Fruit fly (Drosophila melanogaster) whole organism, embryonic: ENCODE measurements around the gene Cda5.

ENCODE experiments used
- BtbVII ChIP-seq: fragments of 200-800 bp; sonication (Bioruptor generic); optimal IDR thresholded peaks from 3 replicates; lab custom pipeline; 2017; ENCODE audit warnings: missing biosample characterization, mild to moderate bottlenecking, missing genetic modification characterization
- CG11560 ChIP-seq: fragments of 200-800 bp; sonication (Bioruptor generic); IDR thresholded peaks from 3 replicates; pipeline ENCODE4 v1.3.6; 2022; ENCODE audit warnings: missing biosample characterization, missing genetic modification characterization
- CG11696 ChIP-seq: fragments of 200-800 bp; sonication (Bioruptor generic); IDR thresholded peaks from 2 replicates; pipeline ENCODE4 v1.3.6; 2022; ENCODE audit warnings: missing biosample characterization, missing genetic modification characterization
- CG12299 ChIP-seq: fragments of 200-800 bp; sonication (Bioruptor generic); optimal IDR thresholded peaks from 2 replicates; lab custom pipeline; 2018; ENCODE audit warnings: missing biosample characterization, mild to moderate bottlenecking, missing genetic modification characterization
- CG1233 ChIP-seq: fragments of 200-800 bp; sonication (Bioruptor generic); optimal IDR thresholded peaks from 4 replicates; lab custom pipeline; 2018; ENCODE audit warnings: missing biosample characterization, mild to moderate bottlenecking, missing genetic modification characterization
- CG12769 ChIP-seq: fragments of 200-800 bp; sonication (Bioruptor generic); optimal IDR thresholded peaks from 2 replicates; lab custom pipeline; 2019; ENCODE audit warnings: missing biosample characterization, mild to moderate bottlenecking, missing genetic modification characterization, moderate library complexity
- CG13624 ChIP-seq: fragments of 200-800 bp; sonication (Bioruptor generic); optimal IDR thresholded peaks from 2 replicates; lab custom pipeline; 2016; ENCODE audit warnings: missing biosample characterization, missing genetic modification characterization
- CG16863 ChIP-seq: fragments of 200-800 bp; sonication (Bioruptor generic); optimal IDR thresholded peaks from 3 replicates; lab custom pipeline; 2016; ENCODE audit warnings: missing biosample characterization, missing genetic modification characterization
- CG18764 ChIP-seq: fragments of 200-800 bp; sonication (Bioruptor generic); optimal IDR thresholded peaks from 3 replicates; lab custom pipeline; 2016; ENCODE audit warnings: missing biosample characterization, missing genetic modification characterization
- CG2199 ChIP-seq: fragments of 200-800 bp; sonication (Bioruptor generic); IDR thresholded peaks from 3 replicates; pipeline ENCODE4 v1.3.6; 2022; ENCODE audit warnings: missing biosample characterization, missing genetic modification characterization
- CG30431 ChIP-seq: fragments of 200-800 bp; sonication (Bioruptor generic); optimal IDR thresholded peaks from 2 replicates; lab custom pipeline; 2017; ENCODE audit warnings: missing biosample characterization, missing genetic modification characterization
- CG3281 ChIP-seq: fragments of 200-800 bp; sonication (Bioruptor generic); optimal IDR thresholded peaks from 3 replicates; lab custom pipeline; 2017; ENCODE audit warnings: missing biosample characterization, mild to moderate bottlenecking, missing genetic modification characterization
- CG4282 ChIP-seq: fragments of 200-800 bp; sonication (Bioruptor generic); optimal IDR thresholded peaks from 2 replicates; lab custom pipeline; 2016; ENCODE audit warnings: missing biosample characterization, missing genetic modification characterization
- CG4328 ChIP-seq: fragments of 200-800 bp; sonication (Bioruptor generic); optimal IDR thresholded peaks from 3 replicates; lab custom pipeline; 2017; ENCODE audit warnings: missing biosample characterization, missing genetic modification reagents, missing genetic modification characterization
- CG43689 ChIP-seq: fragments of 200-800 bp; sonication (Bioruptor generic); IDR thresholded peaks from 2 replicates; pipeline ENCODE4 v1.3.6; 2022; ENCODE audit warnings: missing biosample characterization, missing genetic modification characterization
- CG6683 ChIP-seq: fragments of 200-800 bp; sonication (Bioruptor generic); optimal IDR thresholded peaks from 2 replicates; lab custom pipeline; 2017; ENCODE audit warnings: missing biosample characterization, mild to moderate bottlenecking, missing genetic modification characterization, missing genetic modification reagents
- CG8359 ChIP-seq: fragments of 200-800 bp; sonication (Bioruptor generic); optimal IDR thresholded peaks from 2 replicates; lab custom pipeline; 2017; ENCODE audit warnings: missing biosample characterization, mild to moderate bottlenecking, missing genetic modification characterization, borderline replicate concordance
- CG9727 ChIP-seq: fragments of 200-800 bp; sonication (Bioruptor generic); optimal IDR thresholded peaks from 3 replicates; lab custom pipeline; 2017; ENCODE audit warnings: missing biosample characterization, mild to moderate bottlenecking, missing genetic modification characterization
- CoRest ChIP-seq: fragments of 200-800 bp; sonication (Bioruptor generic); optimal IDR thresholded peaks from 3 replicates; lab custom pipeline; 2018; ENCODE audit warnings: missing biosample characterization, mild to moderate bottlenecking, missing genetic modification characterization, moderate library complexity
- Dip2 ChIP-seq: fragments of 200-800 bp; sonication (Bioruptor generic); IDR thresholded peaks from 2 replicates; pipeline ENCODE4 v1.3.6; 2022; ENCODE audit warnings: missing biosample characterization, missing genetic modification characterization
- Dll ChIP-seq: fragments of 200-800 bp; sonication (Bioruptor generic); IDR thresholded peaks from 4 replicates; pipeline ENCODE4 v1.3.6; 2022; ENCODE audit warnings: missing biosample characterization, missing genetic modification characterization; ENCODE audit not compliant: partially characterized antibody
- HLH4C ChIP-seq: fragments of 200-800 bp; sonication (Bioruptor generic); IDR thresholded peaks from 3 replicates; pipeline ENCODE4 v1.3.6; 2022; ENCODE audit warnings: missing biosample characterization, missing genetic modification characterization; ENCODE audit not compliant: partially characterized antibody
- Hmx ChIP-seq: fragments of 200-800 bp; sonication (Bioruptor generic); optimal IDR thresholded peaks from 2 replicates; lab custom pipeline; 2016; ENCODE audit warnings: missing biosample characterization, missing genetic modification characterization
- Hr39 ChIP-seq: fragments of >200 bp; optimal IDR thresholded peaks from 2 replicates; lab custom pipeline; 2017
- Mad ChIP-seq: fragments of 200-800 bp; sonication (Bioruptor generic); optimal IDR thresholded peaks from 2 replicates; lab custom pipeline; 2016; ENCODE audit warnings: missing biosample characterization, missing genetic modification characterization
- Myb ChIP-seq: fragments of 200-800 bp; sonication (Bioruptor generic); optimal IDR thresholded peaks from 2 replicates; lab custom pipeline; 2016; ENCODE audit warnings: missing biosample characterization, missing genetic modification characterization
- NC2α ChIP-seq: fragments of 200-800 bp; sonication (Bioruptor generic); optimal IDR thresholded peaks from 2 replicates; lab custom pipeline; 2016; ENCODE audit warnings: missing biosample characterization, missing genetic modification characterization
- Neu2 ChIP-seq: fragments of 200-800 bp; sonication (Bioruptor generic); optimal IDR thresholded peaks from 3 replicates; lab custom pipeline; 2016; ENCODE audit warnings: missing biosample characterization, missing genetic modification characterization, borderline replicate concordance
- PHDP ChIP-seq: fragments of 200-800 bp; sonication (Bioruptor generic); optimal IDR thresholded peaks from 3 replicates; lab custom pipeline; 2018; ENCODE audit warnings: missing biosample characterization, mild to moderate bottlenecking, missing genetic modification characterization, moderate library complexity
- Scr ChIP-seq: fragments of 200-800 bp; sonication (Bioruptor generic); IDR thresholded peaks from 2 replicates; pipeline ENCODE4 v1.3.6; 2022; ENCODE audit warnings: missing biosample characterization, missing genetic modification characterization; ENCODE audit not compliant: partially characterized antibody
- Six4 ChIP-seq: fragments of 200-800 bp; sonication (Bioruptor generic); optimal IDR thresholded peaks from 2 replicates; lab custom pipeline; 2016; ENCODE audit warnings: missing biosample characterization, missing genetic modification characterization
- Xbp1 ChIP-seq: fragments of 200-800 bp; sonication (Bioruptor generic); optimal IDR thresholded peaks from 3 replicates; lab custom pipeline; 2016; ENCODE audit warnings: missing biosample characterization, mild to moderate bottlenecking, missing genetic modification characterization
- bab2 ChIP-seq: fragments of 200-800 bp; sonication (Bioruptor generic); optimal IDR thresholded peaks from 2 replicates; lab custom pipeline; 2016; ENCODE audit warnings: missing biosample characterization, missing genetic modification characterization
- cg ChIP-seq: fragments of 200-800 bp; sonication (Bioruptor generic); optimal IDR thresholded peaks from 3 replicates; lab custom pipeline; 2019; ENCODE audit warnings: missing biosample characterization, mild to moderate bottlenecking, missing genetic modification characterization, moderate library complexity
- ci ChIP-seq: fragments of 200-800 bp; sonication (Bioruptor generic); IDR thresholded peaks from 3 replicates; pipeline ENCODE4 v1.3.6; 2022; ENCODE audit warnings: missing biosample characterization, missing genetic modification characterization
- eve ChIP-seq, 2 experiments: fragments of >200 bp; optimal IDR thresholded peaks; 2 replicates each; lab custom pipeline; 2017; ENCODE audit warnings: missing biosample characterization in 2 of 2, missing genetic modification characterization in 2 of 2
- fd64A ChIP-seq: fragments of 200-800 bp; sonication (Bioruptor generic); optimal IDR thresholded peaks from 3 replicates; lab custom pipeline; 2018; ENCODE audit warnings: missing biosample characterization, mild to moderate bottlenecking, missing genetic modification characterization
- hkb ChIP-seq, 2 experiments: fragments of 200-800 bp in 1 of 2; fragments of >200 bp in 1 of 2; sonication (Bioruptor generic) in 1 of 2; IDR thresholded peaks in 1 of 2; optimal IDR thresholded peaks in 1 of 2; 2 replicates each; pipeline versions ENCODE4 v1.3.6 to Lab custom; 2017 to 2022; ENCODE audit warnings: missing biosample characterization in 1 of 2, missing genetic modification characterization in 1 of 2
- hth ChIP-seq: fragments of >200 bp; optimal IDR thresholded peaks from 2 replicates; lab custom pipeline; 2017; ENCODE audit warnings: inconsistent platforms
- lab ChIP-seq: fragments of 200-800 bp; sonication (Bioruptor generic); optimal IDR thresholded peaks from 3 replicates; lab custom pipeline; 2017; ENCODE audit warnings: missing biosample characterization, missing genetic modification characterization, mild to moderate bottlenecking, moderate library complexity, missing genetic modification reagents
- lola ChIP-seq, 3 experiments: fragments of >200 bp in 2 of 3; fragments of 200-800 bp in 1 of 3; sonication (Bioruptor generic) in 1 of 3; optimal IDR thresholded peaks; 2 replicates each; lab custom pipeline; 2017 to 2019; ENCODE audit warnings: missing biosample characterization in 3 of 3, missing genetic modification characterization in 3 of 3, mild to moderate bottlenecking in 1 of 3, moderate library complexity in 1 of 3
- mam ChIP-seq: fragments of 200-800 bp; sonication (Bioruptor generic); optimal IDR thresholded peaks from 3 replicates; lab custom pipeline; 2016; ENCODE audit warnings: missing biosample characterization, missing genetic modification characterization
- pros ChIP-seq: fragments of 200-800 bp; sonication (Bioruptor generic); optimal IDR thresholded peaks from 3 replicates; lab custom pipeline; 2019; ENCODE audit warnings: missing biosample characterization, mild to moderate bottlenecking, missing genetic modification characterization, moderate library complexity
- rib ChIP-seq: fragments of 200-800 bp; sonication (Bioruptor generic); IDR thresholded peaks from 2 replicates; pipeline ENCODE4 v1.3.6; 2022; ENCODE audit warnings: missing biosample characterization, missing genetic modification characterization
- stwl ChIP-seq: fragments of 200-800 bp; sonication (Bioruptor generic); optimal IDR thresholded peaks from 3 replicates; lab custom pipeline; 2018; ENCODE audit warnings: missing biosample characterization, mild to moderate bottlenecking, missing genetic modification characterization, moderate library complexity
- tx ChIP-seq: fragments of 200-800 bp; sonication (Bioruptor generic); optimal IDR thresholded peaks from 2 replicates; lab custom pipeline; 2016; ENCODE audit warnings: missing biosample characterization, missing genetic modification characterization
- unc-4 ChIP-seq: fragments of 200-800 bp; sonication (Bioruptor generic); IDR thresholded peaks from 2 replicates; pipeline ENCODE4 v1.3.6; 2022; ENCODE audit warnings: missing biosample characterization, missing genetic modification characterization; ENCODE audit not compliant: partially characterized antibody
- usp ChIP-seq: fragments of >200 bp; optimal IDR thresholded peaks from 2 replicates; lab custom pipeline; 2017; ENCODE audit warnings: missing biosample characterization, missing genetic modification characterization

The Cda5 gene

dm6 chr2L:66369-67278 lies 1.4 kb upstream of the Cda5 start, which contains the start of gene dbr (continued):
- no peak for TF ChIP-seq Mad (GFP tag; lab: Kevin White, UChicago)
- no peak for TF ChIP-seq CG43689 (GFP tag; lab: Robert Waterston, UW)
- TF ChIP-seq Dip2: no peak
- no peak for TF ChIP-seq CG12299 (tag; lab: Kevin White, UChicago)
- TF ChIP-seq CG16863 (GFP tag; lab: Kevin White, UChicago): no peak
- no peak for TF ChIP-seq unc-4
- no peak for TF ChIP-seq hkb (optimal IDR thresholded peaks at IDR 0.05; lab: Kevin White, UChicago)
- no peak for TF ChIP-seq hkb (GFP tag; IDR thresholded peaks at IDR 0.05; lab: Robert Waterston, UW)
- peak; percentile 44 for TF ChIP-seq BtbVII (GFP tag; lab: Kevin White, UChicago)
- TF ChIP-seq Scr (GFP tag; lab: Robert Waterston, UW): no peak
- no peak for TF ChIP-seq usp (GFP tag; lab: Kevin White, UChicago)
- TF ChIP-seq tx (GFP tag; lab: Kevin White, UChicago): no peak
- TF ChIP-seq hth (lab: Kevin White, UChicago): no peak
- TF ChIP-seq CG4328: peak; percentile 33
- no peak for TF ChIP-seq CG3281 (GFP tag; lab: Kevin White, UChicago)
- no peak for TF ChIP-seq Hr39 (lab: Kevin White, UChicago)
- TF ChIP-seq CG11696 (GFP tag; lab: Robert Waterston, UW): no peak
- no peak for TF ChIP-seq CG8359
- TF ChIP-seq NC2α: no peak
- no peak for TF ChIP-seq bab2 (GFP tag; lab: Kevin White, UChicago)
- TF ChIP-seq lab: peak; percentile 64
- no peak for TF ChIP-seq Dll (GFP tag; lab: Robert Waterston, UW)
- TF ChIP-seq Neu2 (GFP tag; lab: Kevin White, UChicago): no peak
- TF ChIP-seq mam: no peak
- TF ChIP-seq cg: peak; percentile 100
- peak in 1 of 2 experiments; percentile 86 for TF ChIP-seq eve (GFP tag; optimal IDR thresholded peaks at IDR 0.05; lab: Kevin White, UChicago)
- TF ChIP-seq CG4282 (GFP tag; lab: Kevin White, UChicago): no peak
- TF ChIP-seq lola (GFP tag; optimal IDR thresholded peaks at IDR 0.05; lab: Kevin White, UChicago): peak in 1 of 3 experiments; percentile 20
- TF ChIP-seq Six4 (GFP tag; lab: Kevin White, UChicago): no peak
- no peak for TF ChIP-seq HLH4C (GFP tag; lab: Robert Waterston, UW)
- TF ChIP-seq CG1233 (GFP tag; lab: Kevin White, UChicago): no peak
- peak; percentile 65; the same call in 2 of the 3 replicates for TF ChIP-seq ci (GFP tag; lab: Robert Waterston, UW)
- TF ChIP-seq CG11560 (tag; lab: Robert Waterston, UW): no peak
- TF ChIP-seq stwl (tag; lab: Kevin White, UChicago): no peak
- TF ChIP-seq Hmx (GFP tag; lab: Kevin White, UChicago): no peak
- TF ChIP-seq fd64A: peak; percentile 49
- peak; percentile 80 for TF ChIP-seq CG13624
- TF ChIP-seq CG18764 (GFP tag; lab: Kevin White, UChicago): no peak
- peak; percentile 54 for TF ChIP-seq CG12769 (tag; lab: Kevin White, UChicago)
- no peak for TF ChIP-seq CG6683 (GFP tag; lab: Kevin White, UChicago)
- TF ChIP-seq CG9727 (GFP tag; lab: Kevin White, UChicago): no peak
- TF ChIP-seq Xbp1 (GFP tag; lab: Kevin White, UChicago): no peak
- no peak for TF ChIP-seq PHDP (tag; lab: Kevin White, UChicago)
- TF ChIP-seq pros (GFP tag; lab: Kevin White, UChicago): peak; percentile 88
- TF ChIP-seq CG30431 (GFP tag; lab: Kevin White, UChicago): no peak
- peak; percentile 96 for TF ChIP-seq CG2199 (GFP tag; lab: Robert Waterston, UW)
- no peak for TF ChIP-seq Myb (GFP tag; lab: Kevin White, UChicago)
- TF ChIP-seq CoRest: peak; percentile 58
- peak; percentile 78 for TF ChIP-seq rib (GFP tag; lab: Robert Waterston, UW)
